Fruit fly (Drosophila melanogaster) whole organism, embryonic: ENCODE measurements around the gene bb8.

Experiments used
- BtbVII ChIP-seq: fragments of 200-800 bp; sonication (Bioruptor generic); optimal IDR thresholded peaks from 3 replicates; lab custom pipeline; 2017; ENCODE audit warnings: missing biosample characterization, mild to moderate bottlenecking, missing genetic modification characterization
- C15 ChIP-seq: fragments of 200-800 bp; sonication (Bioruptor generic); IDR thresholded peaks from 3 replicates; pipeline ENCODE4 v1.3.6; 2022; ENCODE audit warnings: missing biosample characterization, missing genetic modification characterization
- CG10274 ChIP-seq: fragments of 200-800 bp; sonication (Bioruptor generic); optimal IDR thresholded peaks from 3 replicates; lab custom pipeline; 2017; ENCODE audit warnings: missing biosample characterization, mild to moderate bottlenecking, missing genetic modification characterization
- CG10543 ChIP-seq: fragments of 200-800 bp; sonication (Bioruptor generic); optimal IDR thresholded peaks from 3 replicates; lab custom pipeline; 2017; ENCODE audit warnings: missing biosample characterization, mild to moderate bottlenecking, missing genetic modification characterization, moderate library complexity
- CG10565 ChIP-seq: fragments of 200-800 bp; sonication (Bioruptor generic); optimal IDR thresholded peaks from 3 replicates; lab custom pipeline; 2016; ENCODE audit warnings: missing biosample characterization, mild to moderate bottlenecking, missing genetic modification characterization
- CG11696 ChIP-seq: fragments of 200-800 bp; sonication (Bioruptor generic); IDR thresholded peaks from 2 replicates; pipeline ENCODE4 v1.3.6; 2022; ENCODE audit warnings: missing biosample characterization, missing genetic modification characterization
- CG12219 ChIP-seq: fragments of 200-800 bp; sonication (Bioruptor generic); optimal IDR thresholded peaks from 3 replicates; lab custom pipeline; 2018; ENCODE audit warnings: missing biosample characterization, mild to moderate bottlenecking, missing genetic modification characterization
- CG12744 ChIP-seq: fragments of 200-800 bp; sonication (Bioruptor generic); optimal IDR thresholded peaks from 2 replicates; lab custom pipeline; 2016; ENCODE audit warnings: missing biosample characterization, missing genetic modification characterization
- CG14014 ChIP-seq: fragments of 200-800 bp; sonication (Bioruptor generic); IDR thresholded peaks from 2 replicates; pipeline ENCODE4 v1.3.6; 2022; ENCODE audit warnings: missing biosample characterization, missing genetic modification characterization
- CG14050 ChIP-seq: fragments of 200-800 bp; sonication (Bioruptor generic); IDR thresholded peaks from 3 replicates; pipeline ENCODE4 v1.3.6; 2022; ENCODE audit warnings: missing biosample characterization, missing genetic modification characterization
- CG14710 ChIP-seq: fragments of 200-800 bp; sonication (Bioruptor generic); optimal IDR thresholded peaks from 3 replicates; lab custom pipeline; 2019; ENCODE audit warnings: missing biosample characterization, mild to moderate bottlenecking, missing genetic modification characterization, moderate library complexity
- CG17359 ChIP-seq: fragments of 200-800 bp; sonication (Bioruptor generic); optimal IDR thresholded peaks from 3 replicates; lab custom pipeline; 2018; ENCODE audit warnings: missing biosample characterization, mild to moderate bottlenecking, missing genetic modification characterization, moderate library complexity
- CG18599 ChIP-seq: fragments of 200-800 bp; sonication (Bioruptor generic); optimal IDR thresholded peaks from 3 replicates; lab custom pipeline; 2017; ENCODE audit warnings: missing biosample characterization, missing genetic modification characterization, mild to moderate bottlenecking, moderate library complexity, missing genetic modification reagents
- CG18764 ChIP-seq: fragments of 200-800 bp; sonication (Bioruptor generic); optimal IDR thresholded peaks from 3 replicates; lab custom pipeline; 2016; ENCODE audit warnings: missing biosample characterization, missing genetic modification characterization
- CG31441 ChIP-seq: fragments of 200-800 bp; sonication (Bioruptor generic); IDR thresholded peaks from 2 replicates; pipeline ENCODE4 v1.3.6; 2022; ENCODE audit warnings: missing biosample characterization, missing genetic modification characterization
- CG33557 ChIP-seq: fragments of 200-800 bp; sonication (Bioruptor generic); optimal IDR thresholded peaks from 2 replicates; lab custom pipeline; 2019; ENCODE audit warnings: missing biosample characterization, mild to moderate bottlenecking, missing genetic modification characterization, moderate library complexity
- CG34376 ChIP-seq: fragments of 200-800 bp; sonication (Bioruptor generic); optimal IDR thresholded peaks from 2 replicates; lab custom pipeline; 2018; ENCODE audit warnings: missing biosample characterization, mild to moderate bottlenecking, missing genetic modification characterization
- CG3726 ChIP-seq: fragments of 200-800 bp; sonication (Bioruptor generic); IDR thresholded peaks from 3 replicates; pipeline ENCODE4, ENCODE4 v1.3.6; 2022; ENCODE audit warnings: missing biosample characterization, missing genetic modification characterization
- CG4360 ChIP-seq: fragments of 200-800 bp; sonication (Bioruptor generic); IDR thresholded peaks from 2 replicates; pipeline ENCODE4 v1.3.6; 2022; ENCODE audit warnings: missing biosample characterization, missing genetic modification characterization
- CG6654 ChIP-seq: fragments of 200-800 bp; sonication (Bioruptor generic); optimal IDR thresholded peaks from 2 replicates; lab custom pipeline; 2017; ENCODE audit warnings: missing biosample characterization, mild to moderate bottlenecking, missing genetic modification characterization
- CG6854 ChIP-seq: fragments of 200-800 bp; sonication (Bioruptor generic); optimal IDR thresholded peaks from 3 replicates; lab custom pipeline; 2017; ENCODE audit warnings: missing biosample characterization, mild to moderate bottlenecking, missing genetic modification characterization
- D19B ChIP-seq: fragments of 200-800 bp; sonication (Bioruptor generic); optimal IDR thresholded peaks from 2 replicates; lab custom pipeline; 2017; ENCODE audit warnings: missing biosample characterization, mild to moderate bottlenecking, missing genetic modification characterization
- Dp ChIP-seq: fragments of 200-800 bp; sonication (Bioruptor generic); optimal IDR thresholded peaks from 2 replicates; lab custom pipeline; 2018; ENCODE audit warnings: missing biosample characterization, mild to moderate bottlenecking, missing genetic modification characterization, moderate library complexity
- Fer3 ChIP-seq: fragments of 200-800 bp; sonication (Bioruptor generic); optimal IDR thresholded peaks from 2 replicates; lab custom pipeline; 2018; ENCODE audit warnings: missing biosample characterization, mild to moderate bottlenecking, missing genetic modification characterization, moderate library complexity
- Gsc ChIP-seq: fragments of 200-800 bp; sonication (Bioruptor generic); IDR thresholded peaks from 2 replicates; pipeline ENCODE4 v1.3.6; 2022; ENCODE audit warnings: missing biosample characterization, missing genetic modification characterization
- Hmr ChIP-seq: fragments of 200-800 bp; sonication (Bioruptor generic); optimal IDR thresholded peaks from 3 replicates; lab custom pipeline; 2017; ENCODE audit warnings: mild to moderate bottlenecking, missing biosample characterization, missing genetic modification reagents, missing genetic modification characterization
- MTF-1 ChIP-seq: fragments of 200-800 bp; sonication (Bioruptor generic); optimal IDR thresholded peaks from 2 replicates; lab custom pipeline; 2018; ENCODE audit warnings: missing biosample characterization, mild to moderate bottlenecking, missing genetic modification characterization, borderline replicate concordance
- NFAT ChIP-seq: fragments of 200-800 bp; sonication (Bioruptor generic); IDR thresholded peaks from 2 replicates; pipeline ENCODE4 v1.3.6; 2022; ENCODE audit warnings: missing biosample characterization, missing genetic modification characterization
- Nf-YC ChIP-seq: fragments of 200-800 bp; optimal IDR thresholded peaks from 3 replicates; lab custom pipeline; 2019; ENCODE audit warnings: missing biosample characterization, mild to moderate bottlenecking, missing genetic modification characterization, moderate library complexity
- Oli ChIP-seq: fragments of 200-800 bp; sonication (Bioruptor generic); optimal IDR thresholded peaks from 2 replicates; lab custom pipeline; 2018; ENCODE audit warnings: missing biosample characterization, mild to moderate bottlenecking, missing genetic modification characterization, moderate library complexity
- Ptx1 ChIP-seq: fragments of 200-800 bp; sonication (Bioruptor generic); IDR thresholded peaks from 2 replicates; pipeline ENCODE4 v1.3.6; 2022; ENCODE audit warnings: missing biosample characterization, missing genetic modification characterization
- Rfx ChIP-seq: fragments of 200-800 bp; sonication (Bioruptor generic); IDR thresholded peaks from 2 replicates; pipeline ENCODE4 v1.3.6; 2022; ENCODE audit warnings: missing biosample characterization, missing genetic modification characterization
- Sry-β ChIP-seq: fragments of 200-800 bp; sonication (Bioruptor generic); optimal IDR thresholded peaks from 2 replicates; lab custom pipeline; 2018; ENCODE audit warnings: missing biosample characterization, mild to moderate bottlenecking, missing genetic modification characterization, moderate library complexity
- Trl ChIP-seq, 3 experiments: fragments of >200 bp in 2 of 3; fragments of 200-800 bp in 1 of 3; sonication (Bioruptor generic) in 1 of 3; optimal IDR thresholded peaks; 2 replicates in 1 of 3; 3 replicates in 2 of 3; lab custom pipeline; 2016 to 2017; ENCODE audit warnings: missing biosample characterization in 1 of 3, missing genetic modification characterization in 1 of 3
- ato ChIP-seq: fragments of 200-800 bp; sonication (Bioruptor generic); IDR thresholded peaks from 2 replicates; pipeline ENCODE4 v1.3.6; 2022; ENCODE audit warnings: missing biosample characterization, missing genetic modification characterization; ENCODE audit not compliant: partially characterized antibody
- bigmax ChIP-seq: fragments of 200-800 bp; sonication (Bioruptor generic); optimal IDR thresholded peaks from 2 replicates; lab custom pipeline; 2018; ENCODE audit warnings: missing biosample characterization, mild to moderate bottlenecking, missing genetic modification characterization
- ci ChIP-seq: fragments of 200-800 bp; sonication (Bioruptor generic); IDR thresholded peaks from 3 replicates; pipeline ENCODE4 v1.3.6; 2022; ENCODE audit warnings: missing biosample characterization, missing genetic modification characterization
- dan ChIP-seq: fragments of 200-800 bp; sonication (Bioruptor generic); IDR thresholded peaks from 2 replicates; pipeline ENCODE4 v1.3.6; 2022; ENCODE audit warnings: missing biosample characterization, missing genetic modification characterization
- insv ChIP-seq, 2 experiments: fragments of 200-800 bp; sonication (Bioruptor generic); optimal IDR thresholded peaks; 3 replicates each; lab custom pipeline; 2016 to 2018; ENCODE audit warnings: missing biosample characterization in 2 of 2, missing genetic modification characterization in 2 of 2
- jigr1 ChIP-seq: fragments of 200-800 bp; sonication (Bioruptor generic); IDR thresholded peaks from 3 replicates; pipeline ENCODE4 v1.3.6; 2022; ENCODE audit warnings: missing biosample characterization, missing genetic modification characterization
- jing ChIP-seq: fragments of 200-800 bp; sonication (Bioruptor generic); optimal IDR thresholded peaks from 2 replicates; lab custom pipeline; 2018; ENCODE audit warnings: missing biosample characterization, mild to moderate bottlenecking, missing genetic modification characterization
- otp ChIP-seq: fragments of 200-800 bp; sonication (Bioruptor generic); IDR thresholded peaks from 3 replicates; pipeline ENCODE4, ENCODE4 v1.3.6; 2022; ENCODE audit warnings: missing biosample characterization, missing genetic modification characterization
- pum ChIP-seq: fragments of 200-800 bp; sonication (Bioruptor generic); optimal IDR thresholded peaks from 2 replicates; lab custom pipeline; 2016; ENCODE audit warnings: missing biosample characterization, missing genetic modification characterization
- pzg ChIP-seq: fragments of 200-800 bp; sonication (Bioruptor generic); optimal IDR thresholded peaks from 3 replicates; lab custom pipeline; 2018; ENCODE audit warnings: missing biosample characterization, mild to moderate bottlenecking, missing genetic modification characterization, moderate library complexity
- sisA ChIP-seq: fragments of 200-800 bp; sonication (Bioruptor generic); IDR thresholded peaks from 2 replicates; pipeline ENCODE4 v1.3.6; 2022; ENCODE audit warnings: missing biosample characterization, missing genetic modification characterization
- sqz ChIP-seq: fragments of 200-800 bp; sonication (Bioruptor generic); optimal IDR thresholded peaks from 3 replicates; lab custom pipeline; 2018; ENCODE audit warnings: missing biosample characterization, mild to moderate bottlenecking, missing genetic modification characterization
- tio ChIP-seq: fragments of 200-800 bp; sonication (Bioruptor generic); optimal IDR thresholded peaks from 2 replicates; lab custom pipeline; 2017; ENCODE audit warnings: missing biosample characterization, missing genetic modification characterization, inconsistent platforms
- trh ChIP-seq: fragments of 200-800 bp; sonication (Bioruptor generic); optimal IDR thresholded peaks from 2 replicates; lab custom pipeline; 2016; ENCODE audit warnings: missing biosample characterization, missing genetic modification characterization
- zen2 ChIP-seq: fragments of 200-800 bp; sonication (Bioruptor generic); IDR thresholded peaks from 3 replicates; pipeline ENCODE4 v1.3.6; 2022; ENCODE audit warnings: missing biosample characterization, missing genetic modification characterization; ENCODE audit not compliant: partially characterized antibody

Gene bb8

DNA sequence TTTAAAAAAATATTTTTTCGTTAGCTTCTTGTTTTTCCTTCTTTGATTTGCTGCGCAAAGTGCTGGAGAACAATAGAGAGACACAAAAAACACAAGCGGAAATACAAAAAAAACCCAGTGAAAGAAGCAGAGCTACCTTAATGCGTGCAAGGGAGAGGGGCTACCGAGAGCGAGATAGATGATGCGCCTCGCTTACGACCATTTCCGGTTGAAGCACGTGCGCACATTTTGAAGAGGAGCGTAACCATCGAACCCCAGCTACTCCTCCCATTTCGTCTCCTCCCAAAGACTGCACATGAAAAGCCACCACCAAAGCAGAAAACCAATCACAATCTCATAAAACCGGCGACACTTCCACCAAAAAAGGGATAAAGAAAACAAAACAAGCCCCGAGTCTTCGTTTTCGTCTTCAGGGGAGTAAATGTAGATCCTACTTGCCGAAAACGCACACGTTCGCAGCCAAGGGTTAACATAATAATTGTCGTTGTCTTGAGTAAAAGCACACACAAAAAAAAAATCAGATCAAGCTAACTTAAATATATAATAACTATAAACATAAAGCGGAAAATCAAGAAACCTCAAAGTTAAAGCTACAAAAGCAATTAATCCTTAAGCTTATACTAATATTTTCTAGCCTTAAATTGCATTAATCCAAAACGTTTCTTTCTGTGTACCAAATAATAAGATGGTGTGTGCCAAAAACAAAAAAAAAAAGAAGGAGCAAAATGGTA lies 7.3 kb upstream of the bb8 start (continued):
- TF ChIP-seq NFAT, result no peak
- no peak for TF ChIP-seq Dp (GFP tag; lab: Kevin White, UChicago)
- peak; percentile 21 for TF ChIP-seq MTF-1 (GFP tag; lab: Kevin White, UChicago)
- peak; percentile 54; the same call in 1 of the 2 replicates for TF ChIP-seq Rfx (GFP tag; lab: Robert Waterston, UW)
- TF ChIP-seq bigmax (GFP tag; lab: Kevin White, UChicago), result no peak
- TF ChIP-seq CG12744 (GFP tag; lab: Kevin White, UChicago), result no peak
- no peak for TF ChIP-seq insv (GFP tag; optimal IDR thresholded peaks at IDR 0.05; lab: Kevin White, UChicago)
- no peak for TF ChIP-seq dan (GFP tag; lab: Robert Waterston, UW)
- TF ChIP-seq CG10543 (GFP tag; lab: Kevin White, UChicago), result no peak
- peak; percentile 93 for TF ChIP-seq Nf-YC (tag; lab: Kevin White, UChicago)
- TF ChIP-seq CG14014 (GFP tag; lab: Robert Waterston, UW), result no peak
- TF ChIP-seq pzg, result no peak
- peak; percentile 22; the same call in 1 of the 2 replicates for TF ChIP-seq Ptx1 (GFP tag; lab: Robert Waterston, UW)
- TF ChIP-seq trh, result no peak
- TF ChIP-seq jing, result no peak
- peak; percentile 18 for TF ChIP-seq Oli (tag; lab: Kevin White, UChicago)
- TF ChIP-seq jigr1, result no peak
- TF ChIP-seq CG31441 (GFP tag; lab: Robert Waterston, UW), result peak; percentile 38; the same call in 1 of the 2 replicates
- no peak for TF ChIP-seq CG3726 (GFP tag; lab: Robert Waterston, UW)
- no peak for TF ChIP-seq pum (GFP tag; lab: Kevin White, UChicago)
- no peak for TF ChIP-seq CG4360
- no peak for TF ChIP-seq CG10274 (GFP tag; lab: Kevin White, UChicago)
- TF ChIP-seq CG6854, result no peak
- TF ChIP-seq CG17359 (tag; lab: Kevin White, UChicago), result peak; percentile 25
- no peak for TF ChIP-seq Trl (optimal IDR thresholded peaks at IDR 0.05; lab: Kevin White, UChicago)
- TF ChIP-seq Trl (GFP tag; optimal IDR thresholded peaks at IDR 0.05; lab: Kevin White, UChicago), result no peak
- TF ChIP-seq CG14050, result no peak
- no peak for TF ChIP-seq Fer3 (tag; lab: Kevin White, UChicago)
- TF ChIP-seq tio (GFP tag; lab: Kevin White, UChicago), result peak; percentile 32
- no peak for TF ChIP-seq C15 (GFP tag; lab: Robert Waterston, UW)
- no peak for TF ChIP-seq CG11696
- TF ChIP-seq sisA (GFP tag; lab: Robert Waterston, UW), result peak; percentile 37; the same call in 1 of the 2 replicates
- peak; percentile 0 for TF ChIP-seq Hmr (GFP tag; lab: Kevin White, UChicago)
- no peak for TF ChIP-seq zen2 (GFP tag; lab: Robert Waterston, UW)
- TF ChIP-seq Sry-β (GFP tag; lab: Kevin White, UChicago), result no peak
- no peak for TF ChIP-seq CG18599 (GFP tag; lab: Kevin White, UChicago)
- TF ChIP-seq CG6654 (GFP tag; lab: Kevin White, UChicago), result no peak
- peak; percentile 63 for TF ChIP-seq ci (GFP tag; lab: Robert Waterston, UW)
- no peak for TF ChIP-seq D19B
- TF ChIP-seq CG34376, result peak; percentile 40
- TF ChIP-seq CG33557 (GFP tag; lab: Kevin White, UChicago), result no peak
- TF ChIP-seq CG18764 (GFP tag; lab: Kevin White, UChicago), result no peak
- TF ChIP-seq ato, result no peak
- no peak for TF ChIP-seq CG12219 (GFP tag; lab: Kevin White, UChicago)
- no peak for TF ChIP-seq CG10565
- TF ChIP-seq CG14710 (tag; lab: Kevin White, UChicago), result peak; percentile 52
- TF ChIP-seq Gsc (GFP tag; lab: Robert Waterston, UW), result no peak
- no peak for TF ChIP-seq otp (GFP tag; lab: Robert Waterston, UW)
- TF ChIP-seq BtbVII (GFP tag; lab: Kevin White, UChicago), result no peak
- TF ChIP-seq sqz (GFP tag; lab: Kevin White, UChicago), result peak; percentile 55
